Worm (Caenorhabditis elegans) whole organism, L2 larva: ENCODE results near the gene C50H2.4.

Experiments used
- R02D3.7 ChIP-seq: fragments of 150-350 bp; optimal IDR thresholded peaks from 2 replicates; lab custom pipeline; 2014; ENCODE audit warnings: missing biosample characterization, missing genetic modification characterization
- aly-2 ChIP-seq: fragments of 150-350 bp; optimal IDR thresholded peaks from 2 replicates; lab custom pipeline; 2014; ENCODE audit warnings: missing biosample characterization, missing genetic modification characterization
- ama-1 ChIP-seq: fragments of 150-350 bp; optimal IDR thresholded peaks from 2 replicates; lab custom pipeline; 2018; ENCODE audit warnings: inconsistent platforms
- elt-1 ChIP-seq: fragments of 150-350 bp; optimal IDR thresholded peaks from 2 replicates; lab custom pipeline; 2014; ENCODE audit warnings: missing biosample characterization, missing genetic modification characterization
- elt-3 ChIP-seq: sonication (generic microtip); optimal IDR thresholded peaks from 2 replicates; lab custom pipeline; 2017; ENCODE audit warnings: missing biosample characterization, missing genetic modification characterization
- lin-11 ChIP-seq: fragments of 150-350 bp; sonication (generic microtip); optimal IDR thresholded peaks from 2 replicates; lab custom pipeline; 2014; ENCODE audit warnings: missing biosample characterization, missing genetic modification characterization, inconsistent platforms, mixed read lengths
- lin-39 ChIP-seq: fragments of 150-350 bp; optimal IDR thresholded peaks from 2 replicates; lab custom pipeline; 2014; ENCODE audit warnings: missing biosample characterization, missing genetic modification reagents, missing genetic modification characterization
- mdl-1 ChIP-seq, 2 experiments: fragments of 150-350 bp in 1 of 2; sonication (generic microtip) in 1 of 2; optimal IDR thresholded peaks; 2 replicates each; lab custom pipeline; 2017; ENCODE audit warnings: missing biosample characterization in 2 of 2, missing genetic modification characterization in 2 of 2
- nhr-11 ChIP-seq: fragments of 150-350 bp; optimal IDR thresholded peaks from 2 replicates; lab custom pipeline; 2014; ENCODE audit warnings: missing biosample characterization, missing genetic modification characterization
- nhr-12 ChIP-seq: fragments of 150-350 bp; optimal IDR thresholded peaks from 2 replicates; lab custom pipeline; 2014; ENCODE audit warnings: missing biosample characterization, missing genetic modification characterization
- snpc-4 ChIP-seq: fragments of 150-350 bp; optimal IDR thresholded peaks from 2 replicates; lab custom pipeline; 2014; ENCODE audit warnings: missing biosample characterization, missing genetic modification characterization
- unc-62 ChIP-seq: fragments of 150-350 bp; optimal IDR thresholded peaks from 2 replicates; lab custom pipeline; 2014; ENCODE audit warnings: missing biosample characterization, missing genetic modification reagents, missing genetic modification characterization
- zag-1 ChIP-seq: fragments of 150-350 bp; optimal IDR thresholded peaks from 2 replicates; lab custom pipeline; 2014; ENCODE audit warnings: missing biosample characterization, missing genetic modification characterization
- ztf-11 ChIP-seq: sonication (generic microtip); optimal IDR thresholded peaks from 2 replicates; lab custom pipeline; 2017; ENCODE audit warnings: missing biosample characterization, missing genetic modification characterization

DNA sequence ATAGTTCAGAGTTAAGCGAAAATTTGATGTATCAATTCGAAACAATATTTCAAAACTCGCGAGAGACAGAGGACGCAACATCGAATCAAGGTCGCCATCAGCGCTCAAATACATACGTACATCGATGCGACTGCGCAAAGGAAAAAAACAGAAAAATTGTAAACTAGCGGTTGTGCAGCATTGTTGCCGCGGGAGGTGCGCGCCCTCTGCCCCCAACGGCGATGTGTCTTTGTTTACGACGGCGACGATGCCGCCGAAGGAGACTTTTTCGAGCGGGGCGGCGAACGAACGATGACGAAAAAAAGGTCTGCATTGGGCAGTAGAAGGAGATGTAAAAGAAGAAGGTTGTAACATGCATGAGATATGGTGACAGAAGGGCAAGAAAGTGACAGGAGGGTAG, 46.2 kb downstream of the C50H2.4 start:
- TF ChIP-seq ama-1 (lab: Kevin White, UChicago) (no peak), ztf-11 (tag; lab: Kevin White, UChicago) (no peak), unc-62 (GFP tag; lab: Kevin White, UChicago) (no peak), nhr-11 (no peak), lin-39 (no peak), elt-1 (tag; lab: Kevin White, UChicago) (no peak), aly-2 (tag; lab: Kevin White, UChicago) (no peak), nhr-12 (no peak), snpc-4 (no peak), lin-11 (tag; lab: Kevin White, UChicago) (no peak), mdl-1 (tag; optimal IDR thresholded peaks at IDR 0.05; lab: Kevin White, UChicago) (no peak), zag-1 (tag; lab: Kevin White, UChicago) (no peak), elt-3 (tag; lab: Kevin White, UChicago) (no peak), R02D3.7 (tag; lab: Kevin White, UChicago) (no peak)
